Worm (Caenorhabditis elegans): ENCODE results near the gene R02D3.8.

The R02D3.8 gene

DNA sequence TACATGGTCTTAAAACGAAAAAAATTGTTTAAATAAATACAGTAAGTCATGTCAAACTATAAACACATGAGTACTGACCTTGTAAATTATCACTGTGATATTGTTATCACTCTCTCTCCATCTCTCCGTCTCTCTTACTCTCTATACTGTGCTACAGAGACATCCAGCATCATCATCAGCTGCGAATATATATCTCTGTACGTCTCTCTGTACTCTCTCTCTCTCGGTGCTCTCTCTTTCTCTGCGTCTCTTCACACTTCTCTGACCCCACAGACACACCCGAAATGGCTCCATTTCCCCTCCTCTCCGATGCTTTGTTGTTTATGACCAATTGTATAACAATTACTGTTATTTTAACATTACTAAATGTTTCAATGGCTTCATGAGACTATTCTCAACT is 46.4 kb downstream of the R02D3.8 start:
- TF ChIP-seq F23B12.7 (tag; optimal IDR thresholded peaks at IDR 0.05; ENCODE audit: insufficient read depth) = no peak
- TF ChIP-seq xnd-1 (tag; optimal IDR thresholded peaks at IDR 0.05) = no peak
- no peak for TF ChIP-seq cebp-2 (GFP tag; IDR thresholded peaks at IDR 0.05)
- TF ChIP-seq tbx-9 (tag; optimal IDR thresholded peaks at IDR 0.05; ENCODE audit: borderline replicate concordance) = no peak
- peak; percentile 38 for TF ChIP-seq lin-40 (tag; optimal IDR thresholded peaks at IDR 0.05)
- no peak for TF ChIP-seq ztf-25 (GFP tag; IDR thresholded peaks at IDR 0.05)
- no peak for TF ChIP-seq attf-6 (GFP tag; IDR thresholded peaks at IDR 0.05)
- peak; percentile 20 for TF ChIP-seq atf-7 (tag; optimal IDR thresholded peaks at IDR 0.05)
- no peak for TF ChIP-seq B0019.2 (GFP tag; conservative IDR thresholded peaks at IDR 0.05)
- TF ChIP-seq snpc-4 (GFP tag; optimal IDR thresholded peaks at IDR 0.05) = no peak
- TF ChIP-seq snpc-4 (tag; optimal IDR thresholded peaks at IDR 0.05) = no peak
- no peak for TF ChIP-seq F57A8.1 (GFP tag; optimal IDR thresholded peaks at IDR 0.05)
- TF ChIP-seq tbp1 (GFP tag; optimal IDR thresholded peaks at IDR 0.05) = no peak
- TF ChIP-seq aptf-2 (GFP tag; conservative IDR thresholded peaks at IDR 0.05) = no peak
- TF ChIP-seq D2030.7 (GFP tag; IDR thresholded peaks at IDR 0.05) = no peak
- TF ChIP-seq nfyb-1 (GFP tag; IDR thresholded peaks at IDR 0.05) = no peak
- peak; percentile 82 for TF ChIP-seq hmg-1.2 (GFP tag; IDR thresholded peaks at IDR 0.05)
- TF ChIP-seq B0261.1 (tag; optimal IDR thresholded peaks at IDR 0.05) = no peak
- no peak for TF ChIP-seq hsf-1 (GFP tag; IDR thresholded peaks at IDR 0.05)
- no peak for TF ChIP-seq dpff-1 (tag; optimal IDR thresholded peaks at IDR 0.05)
- 0 out of 2 replicates have a peak, but pooled peaks have one; percentile 33 for TF ChIP-seq B0336.3 (GFP tag; IDR thresholded peaks at IDR 0.05)
- TF ChIP-seq dox-1 (GFP tag; IDR thresholded peaks at IDR 0.05) = peak; percentile 57; the same call in 1 of the 2 replicates
- 0 out of 2 replicates have a peak, but pooled peaks have one; percentile 37 for TF ChIP-seq mcd-1 (GFP tag; IDR thresholded peaks at IDR 0.05)
- TF ChIP-seq ekl-4 (GFP tag; IDR thresholded peaks at IDR 0.05) = 0 out of 2 replicates have a peak, but pooled peaks have one; percentile 26
- TF ChIP-seq madf-3 (GFP tag; IDR thresholded peaks at IDR 0.05) = no peak
- TF ChIP-seq F49E8.2 (tag; optimal IDR thresholded peaks at IDR 0.05; ENCODE audit: insufficient read depth) = no peak
- TF ChIP-seq nhr-179 (tag; optimal IDR thresholded peaks at IDR 0.05) = no peak
- TF ChIP-seq T07F8.4 (tag; optimal IDR thresholded peaks at IDR 0.05) = no peak
- no peak for TF ChIP-seq ceh-100 (GFP tag; IDR thresholded peaks at IDR 0.05)
- peak; percentile 87 for TF ChIP-seq nhr-80 (tag; optimal IDR thresholded peaks at IDR 0.05)
- no peak for TF ChIP-seq die-1 (tag; optimal IDR thresholded peaks at IDR 0.05)
- no peak for TF ChIP-seq zim-3 (tag; optimal IDR thresholded peaks at IDR 0.05)
- no peak for TF ChIP-seq mes-4 (tag; optimal IDR thresholded peaks at IDR 0.05)
- TF ChIP-seq lsl-1 (GFP tag; optimal IDR thresholded peaks at IDR 0.05) = no peak
- TF ChIP-seq sptf-2 (GFP tag; optimal IDR thresholded peaks at IDR 0.05) = no peak
- TF ChIP-seq cebp-1 (GFP tag; IDR thresholded peaks at IDR 0.05) = no peak
- TF ChIP-seq cebp-1 (tag; optimal IDR thresholded peaks at IDR 0.05) = peak; percentile 46
- TF ChIP-seq ama-1 (optimal IDR thresholded peaks at IDR 0.05) = no peak
- no peak for TF ChIP-seq ama-1 (GFP tag; optimal IDR thresholded peaks at IDR 0.05)
- peak; percentile 66 for TF ChIP-seq attf-5 (GFP tag; optimal IDR thresholded peaks at IDR 0.05)
- TF ChIP-seq F10E7.11 (tag; optimal IDR thresholded peaks at IDR 0.05) = no peak
- no peak for TF ChIP-seq F57C9.4 (tag; optimal IDR thresholded peaks at IDR 0.05)
- TF ChIP-seq madf-6 (GFP tag; IDR thresholded peaks at IDR 0.05) = no peak
- TF ChIP-seq lin-54 (GFP tag; optimal IDR thresholded peaks at IDR 0.05) = peak; percentile 7
